Worm (Caenorhabditis elegans): ENCODE measurements around the gene scl-8.

- TF ChIP-seq mdl-1 (tag; optimal IDR thresholded peaks at IDR 0.05): no peak
- TF ChIP-seq unc-62 (GFP tag; optimal IDR thresholded peaks at IDR 0.05): no peak
- no peak for TF ChIP-seq isw-1 (GFP tag; IDR thresholded peaks at IDR 0.05)
- TF ChIP-seq snpc-4 (tag; optimal IDR thresholded peaks at IDR 0.05): no peak
- no peak for TF ChIP-seq alr-1 (tag; optimal IDR thresholded peaks at IDR 0.05; ENCODE audit: borderline replicate concordance)
- TF ChIP-seq nhr-90 (tag; optimal IDR thresholded peaks at IDR 0.05; ENCODE audit: poor library complexity): no peak
- no peak for TF ChIP-seq rnt-1 (tag; optimal IDR thresholded peaks at IDR 0.05)
Measured at ce11 chrIV:13085675-13086074, 14.1 kb downstream of the scl-8 start.
